Fruit fly (Drosophila melanogaster): ENCODE data around the gene CG31697.

Gene CG31697

dm6 chr2L:19497983-19498382 is 37.3 kb upstream of the CG31697 start, which contains the start of gene Top3alpha (continued):
- no peak for TF ChIP-seq CG13894 (tag; optimal IDR thresholded peaks at IDR 0.05)
- TF ChIP-seq CG1233 (GFP tag; optimal IDR thresholded peaks at IDR 0.05): no peak
- peak; percentile 95 for TF ChIP-seq Dref (GFP tag; IDR thresholded peaks at IDR 0.05)

dm6 chr2L:19506323-19506722 is 28.9 kb upstream of the CG31697 start:
- TF ChIP-seq exex (tag; optimal IDR thresholded peaks at IDR 0.05) (peak; percentile 70), sqz (GFP tag; optimal IDR thresholded peaks at IDR 0.05) (no peak), da (GFP tag; optimal IDR thresholded peaks at IDR 0.05) (no peak), tgo (GFP tag; IDR thresholded peaks at IDR 0.05) (no peak), Med (GFP tag) (peak; percentile 8), CG33557 (GFP tag; optimal IDR thresholded peaks at IDR 0.05) (no peak), so (GFP tag; IDR thresholded peaks at IDR 0.05) (no peak), ham (GFP tag; IDR thresholded peaks at IDR 0.05) (no peak), Sry-δ (GFP tag; optimal IDR thresholded peaks at IDR 0.05) (no peak), CG7357 (GFP tag; IDR thresholded peaks at IDR 0.05) (0 out of 3 replicates have a peak, but pooled peaks have one; percentile 18), H2.0 (GFP tag; IDR thresholded peaks at IDR 0.05) (no peak), CG5180 (GFP tag; optimal IDR thresholded peaks at IDR 0.05) (no peak), CG12104 (GFP tag; optimal IDR thresholded peaks at IDR 0.05) (no peak), bowl (GFP tag; IDR thresholded peaks at IDR 0.05) (no peak), Nf-YB (GFP tag; optimal IDR thresholded peaks at IDR 0.05) (no peak), CG13894 (tag; optimal IDR thresholded peaks at IDR 0.05) (no peak), hth (optimal IDR thresholded peaks at IDR 0.05) (no peak), CG4282 (GFP tag; optimal IDR thresholded peaks at IDR 0.05) (no peak), Hr51 (GFP tag; optimal IDR thresholded peaks at IDR 0.05) (no peak), Atf-2 (GFP tag; optimal IDR thresholded peaks at IDR 0.05) (no peak), Deaf1 (tag; optimal IDR thresholded peaks at IDR 0.05) (no peak), CG11695 (GFP tag; IDR thresholded peaks at IDR 0.05) (no peak), wek (GFP tag; optimal IDR thresholded peaks at IDR 0.05) (no peak), CG17829 (tag; optimal IDR thresholded peaks at IDR 0.05) (no peak), HLH54F (GFP tag; optimal IDR thresholded peaks at IDR 0.05) (no peak), p53 (GFP tag; optimal IDR thresholded peaks at IDR 0.05) (no peak), mirr (GFP tag; optimal IDR thresholded peaks at IDR 0.05) (peak; percentile 42), ftz-f1 (GFP tag; optimal IDR thresholded peaks at IDR 0.05) (no peak), chif (GFP tag; optimal IDR thresholded peaks at IDR 0.05) (no peak), CG10543 (GFP tag; optimal IDR thresholded peaks at IDR 0.05) (peak; percentile 43), MBD-R2 (GFP tag; IDR thresholded peaks at IDR 0.05) (0 out of 2 replicates have a peak, but pooled peaks have one; percentile 15), CG34376 (GFP tag; optimal IDR thresholded peaks at IDR 0.05) (peak; percentile 47), zen (tag; optimal IDR thresholded peaks at IDR 0.05) (no peak), CG34224 (GFP tag; IDR thresholded peaks at IDR 0.05; ENCODE audit: partially characterized antibody) (no peak), CG13287 (GFP tag; IDR thresholded peaks at IDR 0.05; ENCODE audit: partially characterized antibody) (no peak), sug (tag; optimal IDR thresholded peaks at IDR 0.05) (peak; percentile 20), row (GFP tag; IDR thresholded peaks at IDR 0.05) (peak; percentile 35; the same call in 1 of the 3 replicates), Fer1 (GFP tag; optimal IDR thresholded peaks at IDR 0.05) (peak; percentile 23), CG14441 (GFP tag; IDR thresholded peaks at IDR 0.05) (no peak), CG33213 (GFP tag; optimal IDR thresholded peaks at IDR 0.05) (no peak), sd (tag; optimal IDR thresholded peaks at IDR 0.05) (peak; percentile 96), Mad (GFP tag; optimal IDR thresholded peaks at IDR 0.05) (no peak), Jarid2 (GFP tag; optimal IDR thresholded peaks at IDR 0.05) (no peak), GATAe (GFP tag; conservative IDR thresholded peaks at IDR 0.05) (peak; percentile 87), Ets65A (GFP tag) (no peak), HmgZ (tag; optimal IDR thresholded peaks at IDR 0.05) (peak; percentile 51), CG10274 (GFP tag; optimal IDR thresholded peaks at IDR 0.05) (peak; percentile 97), btn (GFP tag; optimal IDR thresholded peaks at IDR 0.05) (no peak)

Data from whole organism, embryonic.